Fruit fly (Drosophila melanogaster): Measurements from ENCODE around the gene CG3386.

The CG3386 gene

DNA sequence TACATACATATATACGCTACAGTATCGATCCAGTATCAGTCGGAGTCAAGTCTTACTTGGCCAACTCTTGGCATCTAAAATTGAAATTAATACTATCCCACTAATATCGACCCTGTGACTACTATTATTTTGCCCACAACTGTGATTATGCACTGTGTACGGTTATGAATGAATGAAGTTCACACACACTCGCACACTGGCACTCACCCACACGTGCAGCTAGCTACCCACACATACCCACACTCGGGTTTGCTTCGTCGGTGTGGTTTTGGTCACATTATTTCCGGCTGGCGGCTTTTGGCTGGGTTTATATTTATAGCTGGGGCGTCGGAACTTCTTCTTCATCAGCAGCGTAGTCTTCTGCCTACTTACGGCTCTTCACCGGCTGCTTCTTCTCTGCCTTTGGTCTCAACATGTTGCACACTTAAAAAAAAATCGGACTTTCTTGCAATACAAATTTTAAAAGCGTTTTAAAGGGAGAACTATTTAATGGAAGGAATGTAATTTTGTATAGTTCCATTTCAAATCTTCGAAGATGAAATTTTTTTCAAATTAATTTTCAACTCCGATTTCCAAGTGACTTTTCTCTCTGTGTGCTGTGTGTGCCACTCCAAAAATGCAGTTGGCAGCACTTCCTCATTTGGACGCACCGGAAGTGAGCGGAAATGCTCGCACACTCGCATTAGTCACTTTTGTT, 47.8 kb downstream of the CG3386 start (continued):
- TF ChIP-seq CG12391 (tag; optimal IDR thresholded peaks at IDR 0.05) (peak; percentile 95), stwl (tag; optimal IDR thresholded peaks at IDR 0.05) (peak; percentile 59), Ada2b (GFP tag; IDR thresholded peaks at IDR 0.05) (peak; percentile 91), odd (GFP tag; optimal IDR thresholded peaks at IDR 0.05) (peak; percentile 82), CG17328 (GFP tag; IDR thresholded peaks at IDR 0.05) (peak; percentile 96), pb (GFP tag; optimal IDR thresholded peaks at IDR 0.05) (peak; percentile 87), ci (GFP tag; IDR thresholded peaks at IDR 0.05) (peak; percentile 97), hbn (GFP tag; IDR thresholded peaks at IDR 0.05; ENCODE audit: partially characterized antibody) (no peak), CG11093 (GFP tag; IDR thresholded peaks at IDR 0.05) (peak; percentile 84), emc (GFP tag; optimal IDR thresholded peaks at IDR 0.05) (peak; percentile 60), luna (GFP tag; optimal IDR thresholded peaks at IDR 0.05) (no peak), pfk (GFP tag; optimal IDR thresholded peaks at IDR 0.05) (no peak), Atf3 (GFP tag; optimal IDR thresholded peaks at IDR 0.05) (peak; percentile 93), ttk (GFP tag; IDR thresholded peaks at IDR 0.05) (peak; percentile 92), CG12219 (GFP tag; optimal IDR thresholded peaks at IDR 0.05) (peak; percentile 90), E2f1 (GFP tag; IDR thresholded peaks at IDR 0.05) (peak; percentile 87), gcm (GFP tag; optimal IDR thresholded peaks at IDR 0.05) (peak; percentile 91), CG6654 (GFP tag; optimal IDR thresholded peaks at IDR 0.05) (peak; percentile 75), CG33213 (GFP tag; optimal IDR thresholded peaks at IDR 0.05) (peak; percentile 88), fru (optimal IDR thresholded peaks at IDR 0.05) (no peak), CG4820 (GFP tag; optimal IDR thresholded peaks at IDR 0.05) (peak; percentile 93), CG42726 (GFP tag; IDR thresholded peaks at IDR 0.05; ENCODE audit: partially characterized antibody) (no peak), sens-2 (GFP tag; IDR thresholded peaks at IDR 0.05) (peak; percentile 90), CG17612 (GFP tag; IDR thresholded peaks at IDR 0.05) (peak; percentile 59), seq (GFP tag; IDR thresholded peaks at IDR 0.05) (peak; percentile 88), Dbx (GFP tag; IDR thresholded peaks at IDR 0.05) (no peak; the same call in 2 of the 3 replicates), sc (optimal IDR thresholded peaks at IDR 0.05) (no peak), sc (GFP tag; optimal IDR thresholded peaks at IDR 0.05) (peak; percentile 87), CG13624 (GFP tag; optimal IDR thresholded peaks at IDR 0.05) (peak; percentile 82), so (GFP tag; IDR thresholded peaks at IDR 0.05) (peak; percentile 89), Rfx (GFP tag; IDR thresholded peaks at IDR 0.05) (peak; percentile 65), CG14441 (GFP tag; IDR thresholded peaks at IDR 0.05) (peak; percentile 87), pros (GFP tag; optimal IDR thresholded peaks at IDR 0.05) (peak; percentile 72), YL-1 (GFP tag; optimal IDR thresholded peaks at IDR 0.05) (peak; percentile 69), lilli (GFP tag; optimal IDR thresholded peaks at IDR 0.05) (peak; percentile 86), mirr (GFP tag; optimal IDR thresholded peaks at IDR 0.05) (no peak), CG9876 (GFP tag; optimal IDR thresholded peaks at IDR 0.05) (peak; percentile 88), CG15514 (GFP tag; optimal IDR thresholded peaks at IDR 0.05) (peak; percentile 38), Hmx (GFP tag; optimal IDR thresholded peaks at IDR 0.05) (peak; percentile 59), Myb (GFP tag; optimal IDR thresholded peaks at IDR 0.05) (peak; percentile 75), sob (GFP tag; IDR thresholded peaks at IDR 0.05) (peak; percentile 80; the same call in 1 of the 2 replicates), CG31441 (GFP tag; IDR thresholded peaks at IDR 0.05) (peak; percentile 90), Sin3A (optimal IDR thresholded peaks at IDR 0.05) (no peak), C15 (GFP tag; IDR thresholded peaks at IDR 0.05) (0 out of 3 replicates have a peak, but pooled peaks have one; percentile 54), lmd (GFP tag; IDR thresholded peaks at IDR 0.05) (peak; percentile 89), sqz (GFP tag; optimal IDR thresholded peaks at IDR 0.05) (peak; percentile 92), Awh (GFP tag; IDR thresholded peaks at IDR 0.05) (peak; percentile 94), Hr3 (GFP tag; optimal IDR thresholded peaks at IDR 0.05) (peak; percentile 90), CG34376 (GFP tag; optimal IDR thresholded peaks at IDR 0.05) (no peak), twi (tag; optimal IDR thresholded peaks at IDR 0.05) (peak; percentile 82), Optix (GFP tag; IDR thresholded peaks at IDR 0.05) (peak; percentile 89), CG2129 (GFP tag; IDR thresholded peaks at IDR 0.05; ENCODE audit: partially characterized antibody) (no peak)
